Worm (Caenorhabditis elegans) whole organism, L4 larva: Measurements from ENCODE around the gene lido-8.

ENCODE experiments used
- D1046.2 ChIP-seq: fragments of 200-800 bp; sonication (Bioruptor generic); IDR thresholded peaks from 2 replicates; pipeline ENCODE4 v1.3.6; 2022; ENCODE audit warnings: missing genetic modification characterization, missing compliant biosample characterization
- F49E8.2 ChIP-seq: sonication (generic microtip); optimal IDR thresholded peaks from 2 replicates; lab custom pipeline; 2016; ENCODE audit warnings: missing compliant biosample characterization, mild to moderate bottlenecking, missing genetic modification characterization, borderline replicate concordance
- Y105C5A.15 ChIP-seq: fragments of 200-800 bp; sonication (Bioruptor generic); IDR thresholded peaks from 2 replicates; pipeline ENCODE4 v1.3.6; 2022; ENCODE audit warnings: missing genetic modification characterization, missing compliant biosample characterization
- ZK546.5 ChIP-seq, 2 experiments: sonication (generic microtip); optimal IDR thresholded peaks; 2 replicates each; lab custom pipeline; 2017; ENCODE audit warnings: missing biosample characterization in 2 of 2, missing genetic modification characterization in 2 of 2
- aha-1 ChIP-seq: fragments of 150-350 bp; peaks from one replicate; lab custom pipeline; 2014; ENCODE audit warnings: missing biosample characterization, missing genetic modification characterization
- aly-2 ChIP-seq: sonication (generic microtip); optimal IDR thresholded peaks from 2 replicates; lab custom pipeline; 2018; ENCODE audit warnings: missing biosample characterization, missing genetic modification characterization
- ceh-62 ChIP-seq: sonication (generic microtip); optimal IDR thresholded peaks from 2 replicates; lab custom pipeline; 2017; ENCODE audit warnings: missing biosample characterization, missing genetic modification characterization
- daf-16 ChIP-seq, 3 experiments: sonication (generic microtip); optimal IDR thresholded peaks; 2 replicates each; lab custom pipeline; 2016 to 2017; ENCODE audit warnings: missing genetic modification characterization in 3 of 3, missing genetic modification reagents in 3 of 3, mild to moderate bottlenecking in 2 of 3, missing compliant biosample characterization in 2 of 3, missing biosample characterization in 1 of 3, moderate library complexity in 1 of 3
- dmd-6 ChIP-seq: fragments of 200-800 bp; sonication (Bioruptor generic); IDR thresholded peaks from 2 replicates; pipeline ENCODE4 v1.3.6; 2022; ENCODE audit warnings: missing genetic modification reagents, missing genetic modification characterization, missing compliant biosample characterization
- dpl-1 ChIP-seq: fragments of 150-350 bp; optimal IDR thresholded peaks from 2 replicates; lab custom pipeline; 2014; ENCODE audit warnings: missing biosample characterization, missing genetic modification reagents, missing genetic modification characterization
- duxl-1 ChIP-seq: sonication (generic microtip); optimal IDR thresholded peaks from 2 replicates; lab custom pipeline; 2016; ENCODE audit warnings: mild to moderate bottlenecking, missing genetic modification characterization, moderate library complexity, missing compliant biosample characterization; ENCODE audit not compliant: poor library complexity
- dve-1 ChIP-seq: sonication (generic microtip); optimal IDR thresholded peaks from 2 replicates; lab custom pipeline; 2017; ENCODE audit warnings: antibody characterized with exemption, mild to moderate bottlenecking, missing genetic modification characterization, missing compliant biosample characterization; ENCODE audit not compliant: insufficient read depth
- gei-8 ChIP-seq: fragments of 200-800 bp; sonication (Bioruptor generic); optimal IDR thresholded peaks from 2 replicates; lab custom pipeline; 2018; ENCODE audit warnings: mild to moderate bottlenecking, missing genetic modification characterization, missing compliant biosample characterization
- hlh-11 ChIP-seq: fragments of 200-800 bp; sonication (Bioruptor generic); optimal IDR thresholded peaks from 2 replicates; lab custom pipeline; 2018; ENCODE audit warnings: mild to moderate bottlenecking, missing genetic modification characterization, missing compliant biosample characterization
- hmg-1.1 ChIP-seq: fragments of 200-800 bp; sonication (Bioruptor generic); IDR thresholded peaks from 2 replicates; pipeline ENCODE4 v1.3.6; 2022; ENCODE audit warnings: missing genetic modification reagents, missing genetic modification characterization, missing compliant biosample characterization
- lim-7 ChIP-seq: fragments of 200-800 bp; sonication (Bioruptor generic); IDR thresholded peaks from 2 replicates; pipeline ENCODE4 v1.3.6; 2022; ENCODE audit warnings: missing genetic modification characterization, missing compliant biosample characterization
- lin-1 ChIP-seq: fragments of 200-800 bp; sonication (Bioruptor generic); IDR thresholded peaks from 2 replicates; pipeline ENCODE4 v1.3.6; 2022; ENCODE audit warnings: missing genetic modification reagents, missing genetic modification characterization, missing compliant biosample characterization
- lir-3 ChIP-seq: sonication (generic microtip); optimal IDR thresholded peaks from 2 replicates; lab custom pipeline; 2016; ENCODE audit warnings: mild to moderate bottlenecking, missing genetic modification characterization, missing compliant biosample characterization
- madf-5 ChIP-seq, 2 experiments: fragments of 200-800 bp; sonication (Bioruptor generic); IDR thresholded peaks; 2 replicates each; pipeline ENCODE4 v1.3.6; 2022; ENCODE audit warnings: missing compliant biosample characterization in 2 of 2, missing genetic modification characterization in 2 of 2
- madf-9 ChIP-seq: fragments of 200-800 bp; sonication (Bioruptor generic); conservative IDR thresholded peaks from 2 replicates; pipeline ENCODE4 v1.3.6; 2022; ENCODE audit warnings: missing genetic modification reagents, missing genetic modification characterization, missing compliant biosample characterization
- mep-1 ChIP-seq: fragments of 150-350 bp; sonication (generic microtip); optimal IDR thresholded peaks from 3 replicates; lab custom pipeline; 2014; ENCODE audit warnings: missing biosample characterization, missing genetic modification characterization
- nhr-111 ChIP-seq: fragments of 200-800 bp; sonication (Bioruptor generic); optimal IDR thresholded peaks from 2 replicates; lab custom pipeline; 2018; ENCODE audit warnings: mild to moderate bottlenecking, missing genetic modification characterization, missing compliant biosample characterization
- nhr-25 ChIP-seq: sonication (generic microtip); optimal IDR thresholded peaks from 2 replicates; lab custom pipeline; 2017; ENCODE audit warnings: missing genetic modification characterization, mild to moderate bottlenecking, missing compliant biosample characterization, antibody characterized with exemption, moderate library complexity, borderline replicate concordance; ENCODE audit not compliant: insufficient read depth
- nhr-28 ChIP-seq: fragments of 150-350 bp; optimal IDR thresholded peaks from 2 replicates; lab custom pipeline; 2014; ENCODE audit warnings: missing biosample characterization, missing genetic modification characterization
- nhr-41 ChIP-seq: fragments of 200-800 bp; sonication (Bioruptor generic); IDR thresholded peaks from 2 replicates; pipeline ENCODE4 v1.3.6; 2022; ENCODE audit warnings: missing genetic modification reagents, missing genetic modification characterization, missing compliant biosample characterization
- nhr-77 ChIP-seq: fragments of 150-350 bp; optimal IDR thresholded peaks from 2 replicates; lab custom pipeline; 2014; ENCODE audit warnings: missing biosample characterization, missing genetic modification characterization
- pha-4 ChIP-seq, 2 experiments: fragments of 150-350 bp in 1 of 2; fragments of 200-800 bp in 1 of 2; sonication (Bioruptor generic) in 1 of 2; IDR thresholded peaks in 1 of 2; optimal IDR thresholded peaks in 1 of 2; 2 replicates each; pipeline versions ENCODE4 v1.3.6 to Lab custom; 2014 to 2022; ENCODE audit warnings: missing genetic modification characterization in 2 of 2, missing genetic modification reagents in 2 of 2, missing biosample characterization in 1 of 2, missing compliant biosample characterization in 1 of 2
- pqm-1 ChIP-seq: sonication (generic microtip); optimal IDR thresholded peaks from 2 replicates; lab custom pipeline; 2017; ENCODE audit warnings: missing biosample characterization, missing genetic modification characterization
- skn-1 ChIP-seq: fragments of 150-350 bp; optimal IDR thresholded peaks from 2 replicates; lab custom pipeline; 2014; ENCODE audit warnings: missing biosample characterization, missing genetic modification characterization
- tag-97 ChIP-seq: fragments of 200-800 bp; sonication (Bioruptor generic); IDR thresholded peaks from 2 replicates; pipeline ENCODE4 v1.3.6; 2022; ENCODE audit warnings: missing genetic modification characterization, missing compliant biosample characterization
- unc-130 ChIP-seq: sonication (generic microtip); optimal IDR thresholded peaks from 2 replicates; lab custom pipeline; 2016; ENCODE audit warnings: missing genetic modification reagents, missing genetic modification characterization, missing compliant biosample characterization
- unc-39 ChIP-seq: sonication (generic microtip); optimal IDR thresholded peaks from 2 replicates; lab custom pipeline; 2017; ENCODE audit warnings: missing biosample characterization, missing genetic modification characterization
- zfp-2 ChIP-seq: sonication (generic microtip); optimal IDR thresholded peaks from 2 replicates; lab custom pipeline; 2016; ENCODE audit warnings: mild to moderate bottlenecking, missing genetic modification characterization, missing compliant biosample characterization

lido-8 gene

DNA sequence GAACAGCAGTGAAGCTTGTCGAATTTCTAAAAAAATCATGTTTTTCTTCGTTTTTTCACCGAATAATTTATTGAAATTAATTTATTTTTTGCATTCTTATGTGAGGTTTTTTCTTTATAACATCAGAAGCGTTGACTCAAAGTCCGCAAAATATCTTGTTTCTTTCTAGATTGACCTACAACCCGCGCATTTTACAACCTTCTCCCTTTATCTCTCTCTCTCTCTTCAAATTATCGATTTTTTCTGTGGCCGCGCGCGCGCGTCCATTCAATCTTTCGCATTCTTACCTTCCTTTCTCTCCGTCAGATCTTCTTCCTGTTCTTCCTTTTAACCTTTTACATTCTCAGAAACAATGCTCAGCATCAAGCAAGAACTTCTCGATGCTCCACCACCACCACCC, 8.7 kb downstream of the lido-8 start, which contains the start of gene lido-12:
Gene lido-12, plus strand, starts transcription at position 301 of the 400 bp plus-strand sequence.
- no peak for TF ChIP-seq dpl-1 (GFP tag; lab: Kevin White, UChicago)
- TF ChIP-seq Y105C5A.15 (GFP tag; lab: Robert Waterston, UW), result no peak
- no peak for TF ChIP-seq pha-4 (GFP tag; IDR thresholded peaks at IDR 0.05; lab: Robert Waterston, UW)
- no peak for TF ChIP-seq pha-4 (tag; optimal IDR thresholded peaks at IDR 0.05; lab: Kevin White, UChicago)
- no peak for TF ChIP-seq unc-130 (GFP tag; lab: Kevin White, UChicago)
- TF ChIP-seq lim-7 (GFP tag; lab: Robert Waterston, UW), result no peak
- no peak for TF ChIP-seq dve-1 (tag; lab: Kevin White, UChicago)
- TF ChIP-seq hmg-1.1 (GFP tag; lab: Robert Waterston, UW), result no peak
- TF ChIP-seq nhr-111, result no peak
- no peak for TF ChIP-seq F49E8.2 (tag; lab: Kevin White, UChicago)

DNA sequence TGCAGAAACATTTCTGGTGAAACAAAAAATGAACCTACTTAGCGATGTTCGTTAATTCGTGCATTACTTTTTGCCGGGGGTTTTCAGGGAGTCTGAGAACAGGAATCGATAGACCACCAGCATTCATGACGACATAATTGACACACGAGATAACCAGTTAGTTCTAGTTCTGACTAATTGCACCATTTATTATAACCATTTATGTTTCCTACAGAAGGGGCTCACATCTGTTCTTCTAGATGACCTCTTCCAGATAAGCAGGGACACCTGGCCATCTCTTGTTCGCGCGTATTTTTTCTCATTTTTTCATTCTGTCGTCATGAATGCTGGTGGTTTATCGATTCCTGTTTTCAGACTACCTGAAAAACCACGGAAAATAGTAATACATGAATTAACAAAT, 11.6 kb downstream of the lido-8 start, which contains the start of gene sdz-5:
Gene sdz-5, plus strand, starts transcription at position 301 of the 400 bp plus-strand sequence.
- TF ChIP-seq nhr-25 (tag; lab: Kevin White, UChicago) (no peak), ZK546.5 (tag; optimal IDR thresholded peaks at IDR 0.05; lab: Kevin White, UChicago) (no peak), D1046.2 (GFP tag; lab: Robert Waterston, UW) (no peak), Y105C5A.15 (GFP tag; lab: Robert Waterston, UW) (no peak), nhr-111 (no peak)

DNA sequence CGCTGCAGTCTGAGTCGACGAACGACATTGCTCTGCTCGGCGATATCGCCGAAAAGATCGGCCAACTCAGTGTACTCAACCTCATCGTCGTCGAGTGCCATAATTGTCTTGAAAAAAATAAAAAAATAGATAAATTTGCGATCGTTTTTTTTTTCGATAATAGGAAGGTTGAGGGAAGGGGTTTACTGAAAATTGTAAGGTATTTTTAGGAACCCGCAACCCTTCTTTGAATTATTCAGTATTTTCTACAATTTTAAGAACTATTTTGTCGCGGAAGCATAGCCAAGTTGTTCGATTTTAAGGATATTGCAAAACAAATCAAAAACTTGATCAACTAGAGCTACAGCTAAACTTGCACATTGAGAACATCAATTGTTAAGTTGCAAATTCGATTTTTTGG, 15.3 kb downstream of the lido-8 start, which contains the start of gene C41H7.9:
Gene C41H7.9, minus strand, starts transcription at position 101 of the 400 bp plus-strand sequence.
- TF ChIP-seq ceh-62 (tag; lab: Kevin White, UChicago), result no peak

ce11 chrII:3014196-3014849, 17.5 kb downstream of the lido-8 start, which contains the start of gene C41H7.2:
TSS of gene C41H7.2 (plus strand) at chrII:3014817.
- 0 out of 2 replicates have a peak, but pooled peaks have one; percentile 7 for TF ChIP-seq nhr-41
- no peak for TF ChIP-seq mep-1 (tag; lab: Kevin White, UChicago)
- peak; percentile 84 for TF ChIP-seq pqm-1 (tag; lab: Kevin White, UChicago)
- peak; percentile 6 for TF ChIP-seq nhr-77 (tag; lab: Kevin White, UChicago)
- peak; percentile 75 for TF ChIP-seq nhr-28 (tag; lab: Kevin White, UChicago)
- TF ChIP-seq aly-2, result no peak
- TF ChIP-seq gei-8, result no peak
- TF ChIP-seq daf-16 (GFP tag; optimal IDR thresholded peaks at IDR 0.05; lab: Kevin White, UChicago), result no peak
- peak; percentile 48 for TF ChIP-seq daf-16 (tag; optimal IDR thresholded peaks at IDR 0.05; lab: Kevin White, UChicago)
- no peak for TF ChIP-seq lir-3 (tag; lab: Kevin White, UChicago)
- peak; percentile 51; the same call in 1 of the 2 replicates for TF ChIP-seq dmd-6
- no peak for TF ChIP-seq ZK546.5 (tag; optimal IDR thresholded peaks at IDR 0.05; lab: Kevin White, UChicago)
- TF ChIP-seq F49E8.2 (tag; lab: Kevin White, UChicago), result no peak
- no peak for TF ChIP-seq tag-97 (GFP tag; lab: Robert Waterston, UW)
- TF ChIP-seq madf-9 (GFP tag; lab: Robert Waterston, UW), result no peak
- peak; percentile 24 for TF ChIP-seq aha-1 (tag; lab: Kevin White, UChicago)
- TF ChIP-seq hlh-11 (tag; lab: Kevin White, UChicago), result peak; percentile 23

- TF ChIP-seq duxl-1, result no peak
- TF ChIP-seq unc-39, result no peak
- TF ChIP-seq zfp-2, result no peak
- TF ChIP-seq lin-1 (GFP tag; lab: Robert Waterston, UW), result no peak
- TF ChIP-seq madf-5 (GFP tag; IDR thresholded peaks at IDR 0.05; lab: Robert Waterston, UW), result no peak
- no peak for TF ChIP-seq skn-1 (tag; lab: Kevin White, UChicago)
These were observed 23.0 kb downstream of the lido-8 start, which contains the start of gene clec-3 for ce11 chrII:3019807-3020206. TSS of gene clec-3 (minus strand) at chrII:3019907.
